Worm (Caenorhabditis elegans): ENCODE results near the gene R08A2.7.
A peak's percentile ranks its signal among the peaks of the same experiment; 100 is the strongest.

R08A2.7 gene

DNA sequence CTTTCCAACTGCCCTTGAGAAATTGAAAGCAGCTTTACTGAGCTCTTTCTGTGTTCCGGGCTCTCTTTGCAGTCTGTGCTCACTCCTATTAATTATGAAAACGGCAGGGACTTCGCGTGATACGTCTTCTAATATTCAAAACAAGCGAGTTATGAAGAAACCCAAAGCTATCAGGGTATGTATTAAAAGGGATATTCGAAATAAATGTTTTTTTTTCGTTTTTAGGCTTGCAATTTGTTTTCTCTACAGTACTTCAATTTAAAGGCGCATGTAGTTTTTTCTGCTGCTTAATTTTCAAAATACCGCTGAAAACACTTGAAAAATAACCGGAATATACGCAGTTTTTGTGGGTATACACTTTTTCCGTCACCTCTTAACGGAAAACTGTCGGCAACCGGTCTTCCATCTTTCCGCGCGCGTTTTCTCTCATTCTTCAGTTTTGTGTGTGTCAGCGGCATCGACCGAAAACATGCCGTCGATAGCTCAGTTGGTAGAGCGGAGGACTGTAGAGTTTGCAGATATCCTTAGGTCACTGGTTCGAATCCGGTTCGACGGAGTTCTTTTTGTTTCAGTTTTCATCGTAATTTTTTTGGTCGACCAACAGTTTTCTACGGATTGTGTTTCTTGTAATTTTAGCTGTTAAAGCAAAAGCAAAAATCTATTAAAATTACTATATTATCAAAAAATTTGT is 33.9 kb upstream of the R08A2.7 start, which contains the start of gene gasr-8 (continued):
- TF ChIP-seq K09A11.1 (tag; optimal IDR thresholded peaks at IDR 0.05; ENCODE audit: insufficient read depth) = no peak
- TF ChIP-seq lin-11 (tag; optimal IDR thresholded peaks at IDR 0.05) = no peak
- TF ChIP-seq fkh-6 (tag; optimal IDR thresholded peaks at IDR 0.05) = no peak
- no peak for TF ChIP-seq pax-1 (tag; optimal IDR thresholded peaks at IDR 0.05)
- TF ChIP-seq F13H6.1 (tag; optimal IDR thresholded peaks at IDR 0.05) = no peak
- no peak for TF ChIP-seq ceh-18 (tag; optimal IDR thresholded peaks at IDR 0.05)
- TF ChIP-seq eyg-1 (tag; optimal IDR thresholded peaks at IDR 0.05) = no peak
- TF ChIP-seq pha-2 (tag; optimal IDR thresholded peaks at IDR 0.05) = no peak
- no peak for TF ChIP-seq rnt-1 (tag; optimal IDR thresholded peaks at IDR 0.05)
- no peak for TF ChIP-seq unc-42 (tag; optimal IDR thresholded peaks at IDR 0.05)
- peak; percentile 22 for TF ChIP-seq C38D4.7 (GFP tag; optimal IDR thresholded peaks at IDR 0.05)
- no peak for TF ChIP-seq tbx-2 (tag; optimal IDR thresholded peaks at IDR 0.05)
- TF ChIP-seq nhr-11 (tag; optimal IDR thresholded peaks at IDR 0.05) = no peak
- TF ChIP-seq ceh-6 (GFP tag; optimal IDR thresholded peaks at IDR 0.05) = peak; percentile 20
- TF ChIP-seq pag-3 (tag; optimal IDR thresholded peaks at IDR 0.05; ENCODE audit: borderline replicate concordance) = no peak
- no peak for TF ChIP-seq T23F11.4 (GFP tag; optimal IDR thresholded peaks at IDR 0.05)
- TF ChIP-seq ets-4 (tag; optimal IDR thresholded peaks at IDR 0.05) = no peak
- TF ChIP-seq pqm-1 (tag; optimal IDR thresholded peaks at IDR 0.05) = no peak
- TF ChIP-seq pros-1 (tag; optimal IDR thresholded peaks at IDR 0.05) = no peak
- peak; percentile 49 for TF ChIP-seq dmd-4 (tag; optimal IDR thresholded peaks at IDR 0.05; ENCODE audit: borderline replicate concordance)
- peak; percentile 3 for TF ChIP-seq ztf-16 (tag; optimal IDR thresholded peaks at IDR 0.05)
- TF ChIP-seq unc-3 (GFP tag; conservative IDR thresholded peaks at IDR 0.05) = 0 out of 2 replicates have a peak, but pooled peaks have one; percentile 18
- TF ChIP-seq unc-3 (tag; optimal IDR thresholded peaks at IDR 0.05) = no peak

ce11 chrV:14695713-14696112 is 27.4 kb upstream of the R08A2.7 start:
- no peak for TF ChIP-seq rnt-1 (tag; optimal IDR thresholded peaks at IDR 0.05)
- TF ChIP-seq pag-3 (tag; optimal IDR thresholded peaks at IDR 0.05; ENCODE audit: borderline replicate concordance) = no peak
- TF ChIP-seq unc-55 (GFP tag; optimal IDR thresholded peaks at IDR 0.05) = peak; percentile 44
- peak; percentile 30 for TF ChIP-seq ceh-18 (tag; optimal IDR thresholded peaks at IDR 0.05)

ce11 chrV:14696604-14697307 is 26.4 kb upstream of the R08A2.7 start, which contains the start of gene unc-112:
Gene unc-112 (minus strand): TSS chrV:14696654.
- TF ChIP-seq pros-1 (tag; optimal IDR thresholded peaks at IDR 0.05) (peak; percentile 32), unc-86 (tag; optimal IDR thresholded peaks at IDR 0.05) (peak; percentile 9), Y22D7AL.16 (tag; optimal IDR thresholded peaks at IDR 0.05) (no peak), ceh-2 (tag; optimal IDR thresholded peaks at IDR 0.05) (peak; percentile 68), ets-4 (tag; optimal IDR thresholded peaks at IDR 0.05) (peak; percentile 53), F13H6.1 (tag; optimal IDR thresholded peaks at IDR 0.05) (peak; percentile 79), che-1 (tag; optimal IDR thresholded peaks at IDR 0.05) (peak; percentile 32), hlh-30 (tag; optimal IDR thresholded peaks at IDR 0.05; ENCODE audit: insufficient read depth) (peak; percentile 61), C38D4.7 (GFP tag; optimal IDR thresholded peaks at IDR 0.05) (peak; percentile 6), ceh-48 (tag; optimal IDR thresholded peaks at IDR 0.05) (peak; percentile 3), ceh-31 (tag; optimal IDR thresholded peaks at IDR 0.05) (peak; percentile 91), ceh-9 (tag; optimal IDR thresholded peaks at IDR 0.05) (no peak), hlh-13 (GFP tag; optimal IDR thresholded peaks at IDR 0.05) (no peak), fax-1 (tag; optimal IDR thresholded peaks at IDR 0.05) (peak; percentile 30), ref-2 (tag; optimal IDR thresholded peaks at IDR 0.05) (peak; percentile 89), pax-1 (tag; optimal IDR thresholded peaks at IDR 0.05) (peak; percentile 22), ama-1 (optimal IDR thresholded peaks at IDR 0.05) (no peak), hlh-15 (tag; optimal IDR thresholded peaks at IDR 0.05) (no peak), rnt-1 (tag; optimal IDR thresholded peaks at IDR 0.05) (peak; percentile 93), pat-9 (tag; optimal IDR thresholded peaks at IDR 0.05) (peak; percentile 66), sdc-2 (tag; optimal IDR thresholded peaks at IDR 0.05) (peak; percentile 67), eyg-1 (tag; optimal IDR thresholded peaks at IDR 0.05) (peak; percentile 24), ceh-34 (tag; optimal IDR thresholded peaks at IDR 0.05) (peak; percentile 93), dmd-4 (tag; optimal IDR thresholded peaks at IDR 0.05; ENCODE audit: borderline replicate concordance) (peak; percentile 32), unc-42 (tag; optimal IDR thresholded peaks at IDR 0.05) (peak; percentile 58), nhr-11 (tag; optimal IDR thresholded peaks at IDR 0.05) (no peak), ceh-14 (tag; optimal IDR thresholded peaks at IDR 0.05) (peak; percentile 51), hlh-8 (tag; optimal IDR thresholded peaks at IDR 0.05) (peak; percentile 29), ceh-19 (GFP tag; optimal IDR thresholded peaks at IDR 0.05) (peak; percentile 67), ceh-18 (tag; optimal IDR thresholded peaks at IDR 0.05) (peak; percentile 95), K09A11.1 (tag; optimal IDR thresholded peaks at IDR 0.05; ENCODE audit: insufficient read depth) (peak; percentile 27), ztf-16 (tag; optimal IDR thresholded peaks at IDR 0.05) (peak; percentile 17), syd-9 (tag; optimal IDR thresholded peaks at IDR 0.05) (peak; percentile 80), fkh-6 (tag; optimal IDR thresholded peaks at IDR 0.05) (peak; percentile 58)
